Fruit fly (Drosophila melanogaster) whole organism, embryonic: ENCODE data around the gene TwdlE.
A peak's percentile ranks its signal among the peaks of the same experiment; 100 is the strongest.

Experiments used
- Asciz ChIP-seq: fragments of 200-800 bp; sonication (Bioruptor generic); optimal IDR thresholded peaks from 2 replicates; lab custom pipeline; 2017; ENCODE audit warnings: missing biosample characterization, mild to moderate bottlenecking, missing genetic modification characterization, missing genetic modification reagents
- Awh ChIP-seq: fragments of 200-800 bp; sonication (Bioruptor generic); IDR thresholded peaks from 2 replicates; pipeline ENCODE4, ENCODE4 v1.3.6; 2022; ENCODE audit warnings: missing biosample characterization, missing genetic modification characterization
- BEAF-32 ChIP-seq: fragments of 200-800 bp; sonication (Bioruptor generic); optimal IDR thresholded peaks from 3 replicates; lab custom pipeline; 2017; ENCODE audit warnings: missing biosample characterization, missing genetic modification characterization, mild to moderate bottlenecking, moderate library complexity, missing genetic modification reagents
- CG10959 ChIP-seq: fragments of 200-800 bp; sonication (Bioruptor generic); IDR thresholded peaks from 2 replicates; pipeline ENCODE4 v1.3.6; 2022; ENCODE audit warnings: missing biosample characterization, missing genetic modification characterization
- CG15269 ChIP-seq: fragments of 200-800 bp; sonication (Bioruptor generic); optimal IDR thresholded peaks from 2 replicates; lab custom pipeline; 2018; ENCODE audit warnings: missing biosample characterization, mild to moderate bottlenecking, missing genetic modification characterization, moderate library complexity
- CG1647 ChIP-seq: fragments of 200-800 bp; sonication (Bioruptor generic); optimal IDR thresholded peaks from 3 replicates; lab custom pipeline; 2016; ENCODE audit warnings: missing biosample characterization, missing genetic modification characterization
- CG16813 ChIP-seq: fragments of 200-800 bp; sonication (Bioruptor generic); IDR thresholded peaks from 3 replicates; pipeline ENCODE4 v1.3.6; 2022; ENCODE audit warnings: missing biosample characterization, missing genetic modification characterization; ENCODE audit not compliant: partially characterized antibody
- CG17385 ChIP-seq: fragments of 200-800 bp; sonication (Bioruptor generic); optimal IDR thresholded peaks from 3 replicates; lab custom pipeline; 2018; ENCODE audit warnings: missing biosample characterization, mild to moderate bottlenecking, missing genetic modification characterization
- CG17612 ChIP-seq: fragments of 200-800 bp; sonication (Bioruptor generic); IDR thresholded peaks from 2 replicates; pipeline ENCODE4 v1.3.6; 2022; ENCODE audit warnings: missing biosample characterization, missing genetic modification characterization
- CG18599 ChIP-seq: fragments of 200-800 bp; sonication (Bioruptor generic); optimal IDR thresholded peaks from 3 replicates; lab custom pipeline; 2017; ENCODE audit warnings: missing biosample characterization, missing genetic modification characterization, mild to moderate bottlenecking, moderate library complexity, missing genetic modification reagents
- CG2712 ChIP-seq: fragments of 200-800 bp; optimal IDR thresholded peaks from 3 replicates; lab custom pipeline; 2019; ENCODE audit warnings: missing biosample characterization, mild to moderate bottlenecking, missing genetic modification characterization, moderate library complexity
- CG2889 ChIP-seq: fragments of 200-800 bp; sonication (Bioruptor generic); IDR thresholded peaks from 3 replicates; pipeline ENCODE4 v1.3.6; 2022; ENCODE audit warnings: missing biosample characterization, missing genetic modification characterization
- CG31388 ChIP-seq: fragments of 200-800 bp; sonication (Bioruptor generic); optimal IDR thresholded peaks from 2 replicates; lab custom pipeline; 2016; ENCODE audit warnings: missing biosample characterization, missing genetic modification characterization
- CG3163 ChIP-seq: fragments of 200-800 bp; sonication (Bioruptor generic); optimal IDR thresholded peaks from 3 replicates; lab custom pipeline; 2016; ENCODE audit warnings: missing biosample characterization, missing genetic modification characterization
- CG32767 ChIP-seq: fragments of 200-800 bp; sonication (Bioruptor generic); IDR thresholded peaks from 2 replicates; pipeline ENCODE4 v1.3.6; 2022; ENCODE audit warnings: missing biosample characterization, missing genetic modification characterization
- CG4328 ChIP-seq: fragments of 200-800 bp; sonication (Bioruptor generic); optimal IDR thresholded peaks from 3 replicates; lab custom pipeline; 2017; ENCODE audit warnings: missing biosample characterization, missing genetic modification reagents, missing genetic modification characterization
- CG4404 ChIP-seq: fragments of 200-800 bp; sonication (Bioruptor generic); IDR thresholded peaks from 2 replicates; pipeline ENCODE4 v1.3.6; 2022; ENCODE audit warnings: missing biosample characterization, missing genetic modification characterization
- CG5245 ChIP-seq: fragments of 200-800 bp; sonication (Bioruptor generic); optimal IDR thresholded peaks from 3 replicates; lab custom pipeline; 2016; ENCODE audit warnings: missing biosample characterization, missing genetic modification characterization
- CG6254 ChIP-seq: fragments of 200-800 bp; sonication (Bioruptor generic); optimal IDR thresholded peaks from 3 replicates; lab custom pipeline; 2017; ENCODE audit warnings: mild to moderate bottlenecking, missing biosample characterization, missing genetic modification reagents, missing genetic modification characterization
- Camta ChIP-seq: fragments of 200-800 bp; sonication (Bioruptor generic); optimal IDR thresholded peaks from 2 replicates; lab custom pipeline; 2016; ENCODE audit warnings: missing biosample characterization, missing genetic modification characterization
- CkIIα-i1 ChIP-seq: fragments of 200-800 bp; sonication (Bioruptor generic); IDR thresholded peaks from 2 replicates; pipeline ENCODE4 v1.3.6; 2022; ENCODE audit warnings: missing biosample characterization, missing genetic modification characterization
- Ets97D ChIP-seq: fragments of 200-800 bp; sonication (Bioruptor generic); optimal IDR thresholded peaks from 3 replicates; lab custom pipeline; 2016; ENCODE audit warnings: missing biosample characterization, missing genetic modification characterization
- Hmr ChIP-seq: fragments of 200-800 bp; sonication (Bioruptor generic); optimal IDR thresholded peaks from 3 replicates; lab custom pipeline; 2017; ENCODE audit warnings: mild to moderate bottlenecking, missing biosample characterization, missing genetic modification reagents, missing genetic modification characterization
- Jarid2 ChIP-seq: fragments of 200-800 bp; sonication (Bioruptor generic); optimal IDR thresholded peaks from 3 replicates; lab custom pipeline; 2017; ENCODE audit warnings: mild to moderate bottlenecking, missing biosample characterization, missing genetic modification reagents, missing genetic modification characterization
- Mes4 ChIP-seq: fragments of 200-800 bp; sonication (Bioruptor generic); optimal IDR thresholded peaks from 2 replicates; lab custom pipeline; 2016; ENCODE audit warnings: missing biosample characterization, missing genetic modification characterization
- NfI ChIP-seq: fragments of 200-800 bp; sonication (Bioruptor generic); optimal IDR thresholded peaks from 3 replicates; lab custom pipeline; 2018; ENCODE audit warnings: missing biosample characterization, mild to moderate bottlenecking, missing genetic modification characterization, moderate library complexity
- Trl ChIP-seq, 3 experiments: fragments of >200 bp in 2 of 3; fragments of 200-800 bp in 1 of 3; sonication (Bioruptor generic) in 1 of 3; optimal IDR thresholded peaks; 2 replicates in 1 of 3; 3 replicates in 2 of 3; lab custom pipeline; 2016 to 2017; ENCODE audit warnings: missing biosample characterization in 1 of 3, missing genetic modification characterization in 1 of 3
- amos ChIP-seq: fragments of 200-800 bp; sonication (Bioruptor generic); IDR thresholded peaks from 2 replicates; pipeline ENCODE4 v1.3.6; 2022; ENCODE audit warnings: missing biosample characterization, missing genetic modification characterization; ENCODE audit not compliant: partially characterized antibody
- cwo ChIP-seq: fragments of 200-800 bp; sonication (Bioruptor generic); optimal IDR thresholded peaks from 3 replicates; lab custom pipeline; 2017; ENCODE audit warnings: missing biosample characterization, missing genetic modification characterization, mild to moderate bottlenecking, moderate library complexity, missing genetic modification reagents
- dmrt99B ChIP-seq: fragments of 200-800 bp; sonication (Bioruptor generic); optimal IDR thresholded peaks from 2 replicates; lab custom pipeline; 2018; ENCODE audit warnings: missing biosample characterization, mild to moderate bottlenecking, missing genetic modification characterization, moderate library complexity
- ftz-f1 ChIP-seq: fragments of 200-800 bp; sonication (Bioruptor generic); optimal IDR thresholded peaks from 2 replicates; lab custom pipeline; 2016; ENCODE audit warnings: missing biosample characterization, missing genetic modification characterization
- grn ChIP-seq: fragments of 200-800 bp; sonication (Bioruptor generic); optimal IDR thresholded peaks from 3 replicates; lab custom pipeline; 2017; ENCODE audit warnings: missing biosample characterization, missing genetic modification characterization
- gro ChIP-seq: fragments of 200-800 bp; sonication (Bioruptor generic); optimal IDR thresholded peaks from 2 replicates; lab custom pipeline; 2016; ENCODE audit warnings: missing biosample characterization, missing genetic modification characterization
- hth ChIP-seq: fragments of >200 bp; optimal IDR thresholded peaks from 2 replicates; lab custom pipeline; 2017; ENCODE audit warnings: inconsistent platforms
- kah ChIP-seq: fragments of 200-800 bp; sonication (Bioruptor generic); optimal IDR thresholded peaks from 2 replicates; lab custom pipeline; 2018; ENCODE audit warnings: missing biosample characterization, mild to moderate bottlenecking, missing genetic modification characterization
- kni ChIP-seq: fragments of 200-800 bp; sonication (Bioruptor generic); optimal IDR thresholded peaks from 3 replicates; lab custom pipeline; 2017; ENCODE audit warnings: mild to moderate bottlenecking, missing biosample characterization, missing genetic modification reagents, missing genetic modification characterization
- knrl ChIP-seq: fragments of 200-800 bp; sonication (Bioruptor generic); IDR thresholded peaks from 3 replicates; pipeline ENCODE4 v1.3.6; 2022; ENCODE audit warnings: missing biosample characterization, missing genetic modification characterization; ENCODE audit not compliant: partially characterized antibody
- mam ChIP-seq: fragments of 200-800 bp; sonication (Bioruptor generic); optimal IDR thresholded peaks from 3 replicates; lab custom pipeline; 2016; ENCODE audit warnings: missing biosample characterization, missing genetic modification characterization
- nerfin-1 ChIP-seq: fragments of 200-800 bp; sonication (Bioruptor generic); optimal IDR thresholded peaks from 3 replicates; lab custom pipeline; 2019; ENCODE audit warnings: missing biosample characterization, mild to moderate bottlenecking, missing genetic modification characterization, moderate library complexity
- nom ChIP-seq: fragments of 200-800 bp; sonication (Bioruptor generic); optimal IDR thresholded peaks from 2 replicates; lab custom pipeline; 2017; ENCODE audit warnings: missing biosample characterization, missing genetic modification characterization, mild to moderate bottlenecking, moderate library complexity, missing genetic modification reagents
- oc ChIP-seq: fragments of 200-800 bp; sonication (Bioruptor generic); optimal IDR thresholded peaks from 2 replicates; lab custom pipeline; 2018; ENCODE audit warnings: missing biosample characterization, mild to moderate bottlenecking, missing genetic modification characterization, moderate library complexity
- pan ChIP-seq, 4 experiments: fragments of >200 bp in 3 of 4; fragments of 200-800 bp in 1 of 4; sonication (Bioruptor generic) in 1 of 4; optimal IDR thresholded peaks in 3 of 4; IDR thresholded peaks in 1 of 4; 2 replicates each; pipeline versions ENCODE4 v1.3.6 to Lab custom; 2017 to 2022; ENCODE audit warnings: missing biosample characterization in 2 of 4, missing genetic modification characterization in 2 of 4, mixed read lengths in 1 of 4
- pfk ChIP-seq: fragments of 200-800 bp; sonication (Bioruptor generic); optimal IDR thresholded peaks from 2 replicates; lab custom pipeline; 2018; ENCODE audit warnings: missing biosample characterization, mild to moderate bottlenecking, missing genetic modification characterization, moderate library complexity
- ssp ChIP-seq: fragments of 200-800 bp; sonication (Bioruptor generic); IDR thresholded peaks from 2 replicates; pipeline ENCODE4 v1.3.6; 2022; ENCODE audit warnings: missing biosample characterization, missing genetic modification characterization
- stc ChIP-seq: fragments of 200-800 bp; sonication (Bioruptor generic); IDR thresholded peaks from 2 replicates; pipeline ENCODE4 v1.3.6; 2022; ENCODE audit warnings: missing biosample characterization, missing genetic modification characterization
- unc-4 ChIP-seq: fragments of 200-800 bp; sonication (Bioruptor generic); IDR thresholded peaks from 2 replicates; pipeline ENCODE4 v1.3.6; 2022; ENCODE audit warnings: missing biosample characterization, missing genetic modification characterization; ENCODE audit not compliant: partially characterized antibody
- wor ChIP-seq: fragments of 200-800 bp; sonication (Bioruptor generic); IDR thresholded peaks from 2 replicates; pipeline ENCODE4 v1.3.6; 2022; ENCODE audit warnings: missing biosample characterization, missing genetic modification characterization

TwdlE gene

DNA sequence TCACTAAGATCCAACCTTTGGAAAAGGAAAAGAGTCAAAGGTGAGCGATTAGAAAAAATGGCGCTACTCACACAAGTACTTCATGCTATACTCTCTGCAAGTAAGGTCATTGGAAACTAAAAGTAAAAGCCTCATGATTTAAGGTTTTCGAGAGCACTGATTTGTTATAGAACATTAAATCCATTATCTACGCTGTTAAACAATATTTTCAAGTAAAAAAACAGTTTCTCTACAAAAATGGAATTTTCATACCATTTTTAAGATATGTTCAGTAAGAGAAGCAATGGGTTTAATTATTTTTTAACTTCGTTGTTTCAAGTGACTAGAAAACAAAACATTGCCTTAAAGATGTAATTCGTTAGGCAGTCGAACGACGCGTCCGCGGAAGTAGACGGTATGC is 28.4 kb upstream of the TwdlE start, which contains the start of gene Spn28Da:
TSS of gene Spn28Da (minus strand) at position 101 of the 400 bp plus-strand sequence.
- TF ChIP-seq dmrt99B (no peak), CG18599 (GFP tag; lab: Kevin White, UChicago) (no peak), Hmr (GFP tag; lab: Kevin White, UChicago) (no peak), oc (tag; lab: Kevin White, UChicago) (no peak), knrl (no peak), hth (lab: Kevin White, UChicago) (no peak), CG17612 (GFP tag; lab: Robert Waterston, UW) (no peak), gro (GFP tag; lab: Kevin White, UChicago) (no peak), NfI (GFP tag; lab: Kevin White, UChicago) (no peak), CG5245 (GFP tag; lab: Kevin White, UChicago) (no peak)

DNA sequence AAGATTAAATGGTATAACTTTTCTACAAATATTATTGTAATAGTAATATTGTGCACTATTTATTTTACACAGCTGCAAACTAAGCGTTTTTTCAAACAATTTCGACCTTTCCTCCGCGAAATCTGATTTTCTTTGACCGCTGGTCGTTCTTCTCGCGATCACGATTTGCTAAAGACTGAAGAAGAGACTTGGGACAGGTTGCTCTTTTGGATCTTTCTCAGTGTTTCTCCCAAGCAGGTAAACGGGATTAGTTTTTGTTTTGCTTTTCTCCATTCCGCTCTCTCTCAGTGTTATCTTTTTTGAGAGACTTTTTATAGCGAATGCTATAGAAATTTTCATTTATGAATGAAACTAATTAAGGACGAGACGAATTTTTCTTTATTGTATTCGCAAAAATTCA is 26.7 kb upstream of the TwdlE start, which contains the start of gene CG7102:
TSS of gene CG7102 (minus strand) at position 181 of the 400 bp plus-strand sequence.
- no peak for TF ChIP-seq CG4404
- no peak for TF ChIP-seq CG32767 (GFP tag; lab: Robert Waterston, UW)
- TF ChIP-seq CG3163 (GFP tag; lab: Kevin White, UChicago): peak; percentile 65
- TF ChIP-seq unc-4 (GFP tag; lab: Robert Waterston, UW): no peak
- no peak for TF ChIP-seq Asciz (GFP tag; lab: Kevin White, UChicago)
- no peak for TF ChIP-seq kah (GFP tag; lab: Kevin White, UChicago)
- TF ChIP-seq ssp: no peak
- TF ChIP-seq CG4328: no peak
- no peak for TF ChIP-seq CG31388 (GFP tag; lab: Kevin White, UChicago)
- TF ChIP-seq pfk (GFP tag; lab: Kevin White, UChicago): peak; percentile 28
- TF ChIP-seq Jarid2 (GFP tag; lab: Kevin White, UChicago): peak; percentile 14
- TF ChIP-seq nom (GFP tag; lab: Kevin White, UChicago): peak; percentile 7
- TF ChIP-seq CG2889 (GFP tag; lab: Robert Waterston, UW): no peak
- no peak for TF ChIP-seq CG15269
- TF ChIP-seq cwo (GFP tag; lab: Kevin White, UChicago): no peak
- TF ChIP-seq pan (optimal IDR thresholded peaks at IDR 0.05; lab: Kevin White, UChicago): no peak
- no peak for TF ChIP-seq pan (GFP tag; optimal IDR thresholded peaks at IDR 0.05 in 1 of 2, IDR thresholded peaks at IDR 0.05 in 1 of 2)
- TF ChIP-seq mam (GFP tag; lab: Kevin White, UChicago): no peak
- TF ChIP-seq CkIIα-i1 (GFP tag; lab: Robert Waterston, UW): no peak
- TF ChIP-seq BEAF-32 (GFP tag; lab: Kevin White, UChicago): no peak
- TF ChIP-seq CG16813 (GFP tag; lab: Robert Waterston, UW): no peak
- no peak for TF ChIP-seq Ets97D (GFP tag; lab: Kevin White, UChicago)
- no peak for TF ChIP-seq Hmr (GFP tag; lab: Kevin White, UChicago)
- no peak for TF ChIP-seq grn (GFP tag; lab: Kevin White, UChicago)
- no peak for TF ChIP-seq CG6254 (GFP tag; lab: Kevin White, UChicago)
- no peak for TF ChIP-seq kni (GFP tag; lab: Kevin White, UChicago)
- no peak for TF ChIP-seq Camta (GFP tag; lab: Kevin White, UChicago)
- no peak for TF ChIP-seq CG2712 (tag; lab: Kevin White, UChicago)
- no peak for TF ChIP-seq amos (GFP tag; lab: Robert Waterston, UW)
- peak; percentile 49 to 63 for TF ChIP-seq Trl (optimal IDR thresholded peaks at IDR 0.05; lab: Kevin White, UChicago)
- no peak for TF ChIP-seq Trl (GFP tag; optimal IDR thresholded peaks at IDR 0.05; lab: Kevin White, UChicago)
- no peak for TF ChIP-seq stc (GFP tag; lab: Robert Waterston, UW)
- TF ChIP-seq ftz-f1: no peak
- no peak for TF ChIP-seq Mes4 (GFP tag; lab: Kevin White, UChicago)
- no peak for TF ChIP-seq wor (GFP tag; lab: Robert Waterston, UW)
- TF ChIP-seq CG1647 (GFP tag; lab: Kevin White, UChicago): no peak
- no peak for TF ChIP-seq nerfin-1 (tag; lab: Kevin White, UChicago)
- TF ChIP-seq Awh (GFP tag; lab: Robert Waterston, UW): no peak
- no peak for TF ChIP-seq CG10959 (GFP tag; lab: Robert Waterston, UW)
- TF ChIP-seq CG17385 (GFP tag; lab: Kevin White, UChicago): no peak
